Fruit fly (Drosophila melanogaster) whole organism, wandering third instar larva: ENCODE data around the gene CG13126.
A peak's percentile ranks its signal among the peaks of the same experiment; 100 is the strongest.

Experiments
- Abd-B ChIP-seq: fragments of >200 bp; optimal IDR thresholded peaks from 2 replicates; lab custom pipeline; 2017; ENCODE audit warnings: missing biosample characterization, missing genetic modification characterization
- Hr78 ChIP-seq: fragments of >200 bp; optimal IDR thresholded peaks from 2 replicates; lab custom pipeline; 2017; ENCODE audit warnings: missing biosample characterization, missing genetic modification characterization
- Jra ChIP-seq: sonication (Bioruptor generic); optimal IDR thresholded peaks from 2 replicates; lab custom pipeline; 2016; ENCODE audit warnings: missing biosample characterization, missing genetic modification characterization
- Myc ChIP-seq: fragments of >200 bp; optimal IDR thresholded peaks from 2 replicates; lab custom pipeline; 2017
- OdsH ChIP-seq: fragments of 200-800 bp; sonication (Bioruptor generic); optimal IDR thresholded peaks from 2 replicates; lab custom pipeline; 2016; ENCODE audit warnings: missing biosample characterization, mild to moderate bottlenecking, missing genetic modification characterization
- Sp1 ChIP-seq: fragments of 200-800 bp; sonication (Bioruptor generic); optimal IDR thresholded peaks from 3 replicates; lab custom pipeline; 2019; ENCODE audit warnings: missing biosample characterization, mild to moderate bottlenecking, missing genetic modification characterization, moderate library complexity
- dmrt93B ChIP-seq: fragments of 200-800 bp; sonication (Bioruptor generic); optimal IDR thresholded peaks from 2 replicates; lab custom pipeline; 2018; ENCODE audit warnings: missing biosample characterization, mild to moderate bottlenecking, missing genetic modification characterization
- h ChIP-seq: fragments of 200-800 bp; sonication (Bioruptor generic); optimal IDR thresholded peaks from 3 replicates; lab custom pipeline; 2016; ENCODE audit warnings: missing biosample characterization, mild to moderate bottlenecking, missing genetic modification characterization
- pan ChIP-seq: fragments of >200 bp; optimal IDR thresholded peaks from 2 replicates; lab custom pipeline; 2017
- psq ChIP-seq: fragments of 200-800 bp; sonication (Bioruptor generic); optimal IDR thresholded peaks from 3 replicates; lab custom pipeline; 2017; ENCODE audit warnings: missing biosample characterization, mild to moderate bottlenecking, missing genetic modification characterization, moderate library complexity
- sage ChIP-seq: fragments of 200-800 bp; sonication (Bioruptor generic); optimal IDR thresholded peaks from 2 replicates; lab custom pipeline; 2016; ENCODE audit warnings: missing biosample characterization, mild to moderate bottlenecking, missing genetic modification characterization
- tai ChIP-seq: sonication (Bioruptor generic); optimal IDR thresholded peaks from 2 replicates; lab custom pipeline; 2016; ENCODE audit warnings: missing biosample characterization, missing genetic modification characterization
- usp ChIP-seq: fragments of >200 bp; optimal IDR thresholded peaks from 2 replicates; lab custom pipeline; 2017; ENCODE audit warnings: missing biosample characterization, missing genetic modification characterization
- woc ChIP-seq: sonication (Bioruptor generic); optimal IDR thresholded peaks from 2 replicates; lab custom pipeline; 2016; ENCODE audit warnings: missing biosample characterization, mild to moderate bottlenecking, missing genetic modification characterization

DNA sequence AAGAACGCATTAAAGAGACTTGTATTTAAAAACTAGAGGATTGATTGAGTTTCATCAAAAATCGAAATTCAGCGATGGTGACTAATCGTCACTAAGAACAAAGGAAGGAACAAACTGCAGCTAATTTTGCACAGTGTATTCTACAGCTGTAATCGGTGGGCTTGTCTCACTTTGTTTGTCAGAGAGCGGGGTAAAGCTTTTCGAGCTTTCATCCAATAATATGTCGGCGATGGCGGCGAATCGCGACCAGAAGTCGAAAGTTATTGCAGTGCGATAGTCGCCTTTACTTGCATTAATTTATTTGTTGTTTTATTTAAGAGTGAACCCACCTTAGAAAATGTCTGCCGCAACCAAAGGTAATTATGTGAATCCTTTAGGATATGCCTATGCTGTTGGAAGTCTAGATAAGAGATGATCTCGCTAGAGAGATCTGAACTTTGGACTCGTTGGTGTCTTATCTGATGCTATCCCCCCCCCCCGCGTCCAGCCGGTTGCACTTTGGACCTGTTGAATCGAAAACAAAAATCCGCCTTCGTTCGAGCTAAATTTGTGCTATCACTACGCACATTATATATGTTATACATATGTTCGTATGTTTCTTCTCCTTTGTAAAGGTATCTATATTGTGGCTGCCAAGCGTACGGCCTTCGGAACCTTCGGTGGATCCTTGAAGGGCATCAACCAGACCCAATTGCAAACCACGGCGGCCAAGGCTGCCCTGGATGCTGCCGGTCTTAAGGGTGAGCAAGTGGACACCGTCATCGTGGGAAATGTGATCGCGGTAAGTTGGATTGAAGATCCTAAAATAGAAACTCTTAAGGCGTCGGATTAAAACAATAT, 38.8 kb downstream of the CG13126 start, which contains the start of gene yip2:
- TF ChIP-seq Jra, result peak; percentile 85
- no peak for TF ChIP-seq Abd-B (GFP tag; lab: Kevin White, UChicago)
- no peak for TF ChIP-seq tai (GFP tag; lab: Kevin White, UChicago)
- no peak for TF ChIP-seq dmrt93B (GFP tag; lab: Kevin White, UChicago)
- no peak for TF ChIP-seq usp (GFP tag; lab: Kevin White, UChicago)
- peak; percentile 43 for TF ChIP-seq psq (GFP tag; lab: Kevin White, UChicago)
- TF ChIP-seq Sp1, result peak; percentile 82
- TF ChIP-seq woc (GFP tag; lab: Kevin White, UChicago), result peak; percentile 61
- TF ChIP-seq h (GFP tag; lab: Kevin White, UChicago), result peak; percentile 61
- peak; percentile 58 for TF ChIP-seq sage
- TF ChIP-seq Myc (lab: Kevin White, UChicago), result no peak
- no peak for TF ChIP-seq Hr78 (GFP tag; lab: Kevin White, UChicago)
- TF ChIP-seq pan, result no peak
- peak; percentile 35 for TF ChIP-seq OdsH (GFP tag; lab: Kevin White, UChicago)
